In the genomic region with DNA sequence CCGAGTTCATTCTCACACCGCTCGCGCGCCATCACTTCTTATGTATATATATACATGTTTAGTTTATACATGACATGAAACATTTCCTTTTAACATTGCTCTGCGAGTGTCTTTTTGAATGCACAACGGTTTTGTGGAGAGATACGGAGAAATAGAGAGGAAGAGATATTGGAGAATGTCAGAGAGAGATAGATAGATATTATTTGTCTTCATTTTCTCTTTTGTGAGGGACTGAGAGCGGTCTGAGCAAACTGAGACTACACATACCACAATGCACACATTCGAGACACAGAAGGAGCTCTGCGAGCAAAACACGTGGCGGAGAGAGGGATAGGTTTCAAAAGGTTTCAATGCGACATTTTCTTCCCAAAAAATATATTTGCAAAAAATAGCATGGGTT, we compare ENCODE assay signal across 4 worm cellular contexts.
A peak's percentile ranks its signal among the peaks of the same experiment; 100 is the strongest.
TF ChIP-seq lines count a peak whose summit lies in the region.

No protein-coding gene starts in this region.

TF ChIP-seq in whole organism, L1 larva, 84 proteins besides CTCF, POLR2A, EP300 and RAD21 (continued from another document and continues in another):
- TF ChIP-seq nhr-19 (GFP tag; conservative IDR thresholded peaks at IDR 0.05; lab: Robert Waterston, UW) (peak; percentile 16; the same call in 1 of the 2 replicates), nhr-47 (tag; optimal IDR thresholded peaks at IDR 0.05; lab: Kevin White, UChicago) (no peak), egl-27 (tag; optimal IDR thresholded peaks at IDR 0.05; lab: Kevin White, UChicago) (peak in 1 of 2 experiments; percentile 14), grh-1 (GFP tag; IDR thresholded peaks at IDR 0.05; lab: Robert Waterston, UW) (no peak), ceh-88 (GFP tag; IDR thresholded peaks at IDR 0.05; lab: Robert Waterston, UW) (no peak), pag-3 (tag; optimal IDR thresholded peaks at IDR 0.05; lab: Kevin White, UChicago; ENCODE audit: borderline replicate concordance, insufficient read depth) (no peak), tlp-1 (tag; optimal IDR thresholded peaks at IDR 0.05; lab: Kevin White, UChicago) (no peak), efl-1 (optimal IDR thresholded peaks at IDR 0.05; lab: Kevin White, UChicago) (peak; percentile 15 to 23), efl-1 (GFP tag; optimal IDR thresholded peaks at IDR 0.05 in 1 of 2; lab: Kevin White, UChicago) (peak in 1 of 2 experiments; percentile 83), nhr-12 (tag; optimal IDR thresholded peaks at IDR 0.05; lab: Kevin White, UChicago) (no peak), zip-4 (GFP tag; optimal IDR thresholded peaks at IDR 0.05; lab: Kevin White, UChicago) (no peak), nhr-20 (tag; optimal IDR thresholded peaks at IDR 0.05; lab: Kevin White, UChicago) (peak; percentile 42), ceh-63 (GFP tag; optimal IDR thresholded peaks at IDR 0.05; lab: Kevin White, UChicago) (no peak), ets-5 (GFP tag; IDR thresholded peaks at IDR 0.05; lab: Robert Waterston, UW) (no peak), blmp-1 (tag; optimal IDR thresholded peaks at IDR 0.05; lab: Kevin White, UChicago) (no peak), ztf-4 (tag; optimal IDR thresholded peaks at IDR 0.05; lab: Kevin White, UChicago) (no peak), nhr-28 (tag; optimal IDR thresholded peaks at IDR 0.05; lab: Kevin White, UChicago) (no peak), dpl-1 (GFP tag; optimal IDR thresholded peaks at IDR 0.05; lab: Kevin White, UChicago) (no peak), lin-39 (tag; optimal IDR thresholded peaks at IDR 0.05; lab: Kevin White, UChicago) (no peak), jun-1 (tag; optimal IDR thresholded peaks at IDR 0.05; lab: Kevin White, UChicago) (no peak), hlh-17 (GFP tag; optimal IDR thresholded peaks at IDR 0.05; lab: Kevin White, UChicago; ENCODE audit: borderline replicate concordance) (no peak), unc-62 (GFP tag; optimal IDR thresholded peaks at IDR 0.05; lab: Kevin White, UChicago) (no peak), fkh-8 (tag; optimal IDR thresholded peaks at IDR 0.05; lab: Kevin White, UChicago) (no peak), aly-2 (tag; optimal IDR thresholded peaks at IDR 0.05; lab: Kevin White, UChicago) (no peak), ces-1 (GFP tag; optimal IDR thresholded peaks at IDR 0.05; lab: Kevin White, UChicago) (no peak), fkh-10 (GFP tag; optimal IDR thresholded peaks at IDR 0.05; lab: Kevin White, UChicago) (no peak), sup-37 (GFP tag; optimal IDR thresholded peaks at IDR 0.05; lab: Kevin White, UChicago) (no peak), isw-1 (GFP tag; IDR thresholded peaks at IDR 0.05; lab: Robert Waterston, UW) (no peak; the same call in 1 of the 2 replicates), nhr-237 (tag; optimal IDR thresholded peaks at IDR 0.05; lab: Kevin White, UChicago) (no peak), aha-1 (tag; optimal IDR thresholded peaks at IDR 0.05; lab: Kevin White, UChicago) (no peak), F16B12.6 (tag; optimal IDR thresholded peaks at IDR 0.05; lab: Kevin White, UChicago) (no peak), sox-4 (tag; optimal IDR thresholded peaks at IDR 0.05; lab: Kevin White, UChicago) (no peak)

TF ChIP-seq in whole organism, L2 larva, 48 proteins besides CTCF, POLR2A, EP300 and RAD21 (continued from another document):
- TF ChIP-seq nhr-10 (tag; optimal IDR thresholded peaks at IDR 0.05; lab: Kevin White, UChicago), result no peak
- no peak for TF ChIP-seq gmeb-1 (tag; optimal IDR thresholded peaks at IDR 0.05; lab: Kevin White, UChicago)
- peak; percentile 69 for TF ChIP-seq sma-9 (GFP tag; optimal IDR thresholded peaks at IDR 0.05; lab: Kevin White, UChicago)
- TF ChIP-seq sma-9 (tag; optimal IDR thresholded peaks at IDR 0.05; lab: Kevin White, UChicago), result no peak
- no peak for TF ChIP-seq sem-4 (tag; optimal IDR thresholded peaks at IDR 0.05; lab: Kevin White, UChicago)
- no peak for TF ChIP-seq blmp-1 (tag; optimal IDR thresholded peaks at IDR 0.05; lab: Kevin White, UChicago; ENCODE audit: insufficient read depth)
- peak; percentile 17 to 76 for TF ChIP-seq mdl-1 (tag; optimal IDR thresholded peaks at IDR 0.05; lab: Kevin White, UChicago)
- TF ChIP-seq nhr-129 (tag; optimal IDR thresholded peaks at IDR 0.05; lab: Kevin White, UChicago), result peak; percentile 73
- no peak for TF ChIP-seq mbf-1 (tag; optimal IDR thresholded peaks at IDR 0.05; lab: Kevin White, UChicago)
- no peak for TF ChIP-seq elt-1 (tag; optimal IDR thresholded peaks at IDR 0.05; lab: Kevin White, UChicago)
- no peak for TF ChIP-seq ama-1 (optimal IDR thresholded peaks at IDR 0.05; lab: Kevin White, UChicago)
- no peak for TF ChIP-seq R02D3.7 (tag; optimal IDR thresholded peaks at IDR 0.05; lab: Kevin White, UChicago)
- no peak for TF ChIP-seq ZK546.5 (tag; optimal IDR thresholded peaks at IDR 0.05; lab: Kevin White, UChicago)
- TF ChIP-seq C34F6.9 (tag; optimal IDR thresholded peaks at IDR 0.05; lab: Kevin White, UChicago), result peak; percentile 47
- TF ChIP-seq aly-2 (tag; optimal IDR thresholded peaks at IDR 0.05; lab: Kevin White, UChicago), result no peak
- TF ChIP-seq nhr-237 (tag; optimal IDR thresholded peaks at IDR 0.05; lab: Kevin White, UChicago), result no peak
- no peak for TF ChIP-seq nhr-6 (tag; optimal IDR thresholded peaks at IDR 0.05; lab: Kevin White, UChicago)
- TF ChIP-seq lin-39 (tag; optimal IDR thresholded peaks at IDR 0.05; lab: Kevin White, UChicago), result no peak
- TF ChIP-seq snpc-4 (tag; optimal IDR thresholded peaks at IDR 0.05; lab: Kevin White, UChicago), result no peak
- no peak for TF ChIP-seq Y55F3AM.14 (GFP tag; optimal IDR thresholded peaks at IDR 0.05; lab: Kevin White, UChicago)
- peak; percentile 46 for TF ChIP-seq egl-27 (tag; optimal IDR thresholded peaks at IDR 0.05; lab: Kevin White, UChicago)
- TF ChIP-seq elt-3 (tag; optimal IDR thresholded peaks at IDR 0.05; lab: Kevin White, UChicago), result no peak
- no peak for TF ChIP-seq dmd-4 (tag; optimal IDR thresholded peaks at IDR 0.05; lab: Kevin White, UChicago)
- TF ChIP-seq skn-1 (tag; optimal IDR thresholded peaks at IDR 0.05; lab: Kevin White, UChicago), result no peak
- TF ChIP-seq unc-39 (tag; optimal IDR thresholded peaks at IDR 0.05; lab: Kevin White, UChicago), result no peak
- peak in 1 of 2 experiments; percentile 45 for TF ChIP-seq lsy-2 (tag; optimal IDR thresholded peaks at IDR 0.05; lab: Kevin White, UChicago)
- TF ChIP-seq nhr-12 (tag; optimal IDR thresholded peaks at IDR 0.05; lab: Kevin White, UChicago), result no peak
- no peak for TF ChIP-seq lin-11 (tag; optimal IDR thresholded peaks at IDR 0.05; lab: Kevin White, UChicago)
- peak; percentile 80 for TF ChIP-seq F13H6.1 (tag; optimal IDR thresholded peaks at IDR 0.05; lab: Kevin White, UChicago)
- no peak for TF ChIP-seq nhr-21 (tag; optimal IDR thresholded peaks at IDR 0.05; lab: Kevin White, UChicago)
- TF ChIP-seq unc-62 (GFP tag; optimal IDR thresholded peaks at IDR 0.05; lab: Kevin White, UChicago), result no peak
- TF ChIP-seq ztf-4 (tag; optimal IDR thresholded peaks at IDR 0.05; lab: Kevin White, UChicago), result no peak

TF ChIP-seq in whole organism, L4 larva, 104 proteins besides CTCF, POLR2A, EP300 and RAD21 (continued from another document and continues in another):
- TF ChIP-seq pha-4 (GFP tag; IDR thresholded peaks at IDR 0.05; lab: Robert Waterston, UW), result no peak
- TF ChIP-seq pha-4 (tag; optimal IDR thresholded peaks at IDR 0.05; lab: Kevin White, UChicago), result no peak
- peak in 1 of 2 experiments; percentile 6 for TF ChIP-seq lsy-2 (tag; optimal IDR thresholded peaks at IDR 0.05; lab: Kevin White, UChicago)
- TF ChIP-seq unc-62 (GFP tag; optimal IDR thresholded peaks at IDR 0.05 in 1 of 2; lab: Kevin White, UChicago), result peak in 1 of 2 experiments; percentile 8
- TF ChIP-seq unc-62 (tag; optimal IDR thresholded peaks at IDR 0.05; lab: Kevin White, UChicago), result no peak
- no peak for TF ChIP-seq zip-2 (tag; optimal IDR thresholded peaks at IDR 0.05; lab: Kevin White, UChicago)
- no peak for TF ChIP-seq sdz-12 (GFP tag; optimal IDR thresholded peaks at IDR 0.05; lab: Kevin White, UChicago)
- no peak for TF ChIP-seq F10B5.3 (tag; optimal IDR thresholded peaks at IDR 0.05; lab: Kevin White, UChicago)
- TF ChIP-seq F26F4.8 (GFP tag; conservative IDR thresholded peaks at IDR 0.05; lab: Robert Waterston, UW), result no peak
- peak in 1 of 2 experiments; percentile 25 for TF ChIP-seq hif-1 (tag; optimal IDR thresholded peaks at IDR 0.05; lab: Kevin White, UChicago)
- TF ChIP-seq ctbp-1 (GFP tag; IDR thresholded peaks at IDR 0.05; lab: Robert Waterston, UW), result no peak
- peak in 1 of 2 experiments; percentile 55 for TF ChIP-seq mdl-1 (tag; optimal IDR thresholded peaks at IDR 0.05; lab: Kevin White, UChicago)
- TF ChIP-seq unc-130 (GFP tag; optimal IDR thresholded peaks at IDR 0.05; lab: Kevin White, UChicago), result no peak
- no peak for TF ChIP-seq ceh-20 (GFP tag; IDR thresholded peaks at IDR 0.05; lab: Robert Waterston, UW)
- TF ChIP-seq spr-3 (GFP tag; optimal IDR thresholded peaks at IDR 0.05; lab: Kevin White, UChicago), result no peak
- no peak for TF ChIP-seq dmd-9 (GFP tag; IDR thresholded peaks at IDR 0.05; lab: Robert Waterston, UW)
- no peak for TF ChIP-seq fkh-10 (GFP tag; optimal IDR thresholded peaks at IDR 0.05; lab: Kevin White, UChicago)
- peak; percentile 66 for TF ChIP-seq nhr-28 (tag; optimal IDR thresholded peaks at IDR 0.05; lab: Kevin White, UChicago)
- no peak for TF ChIP-seq T20F7.1 (GFP tag; optimal IDR thresholded peaks at IDR 0.05; lab: Kevin White, UChicago)
- no peak for TF ChIP-seq T26A8.4 (GFP tag; IDR thresholded peaks at IDR 0.05; lab: Robert Waterston, UW)
- TF ChIP-seq dpl-1 (GFP tag; optimal IDR thresholded peaks at IDR 0.05; lab: Kevin White, UChicago), result no peak
- no peak for TF ChIP-seq F37D6.2 (tag; optimal IDR thresholded peaks at IDR 0.05; lab: Kevin White, UChicago)
- TF ChIP-seq nhr-111 (GFP tag; optimal IDR thresholded peaks at IDR 0.05; lab: Kevin White, UChicago), result no peak
- no peak for TF ChIP-seq ztf-7 (tag; optimal IDR thresholded peaks at IDR 0.05; lab: Kevin White, UChicago)
- TF ChIP-seq dmd-8 (GFP tag; IDR thresholded peaks at IDR 0.05; lab: Robert Waterston, UW), result no peak
- TF ChIP-seq ceh-32 (tag; optimal IDR thresholded peaks at IDR 0.05; lab: Kevin White, UChicago; ENCODE audit: poor library complexity), result no peak
- no peak for TF ChIP-seq ztf-11 (tag; optimal IDR thresholded peaks at IDR 0.05; lab: Kevin White, UChicago)
- TF ChIP-seq fos-1 (tag; optimal IDR thresholded peaks at IDR 0.05; lab: Kevin White, UChicago), result no peak
- TF ChIP-seq mep-1 (tag; optimal IDR thresholded peaks at IDR 0.05; lab: Kevin White, UChicago), result peak; percentile 1
- TF ChIP-seq egl-27 (tag; optimal IDR thresholded peaks at IDR 0.05; lab: Kevin White, UChicago), result no peak
- TF ChIP-seq lin-38 (GFP tag; IDR thresholded peaks at IDR 0.05; lab: Robert Waterston, UW), result no peak
- no peak for TF ChIP-seq lin-1 (GFP tag; IDR thresholded peaks at IDR 0.05; lab: Robert Waterston, UW)
- TF ChIP-seq mdt-29 (GFP tag; IDR thresholded peaks at IDR 0.05; lab: Robert Waterston, UW), result no peak
- TF ChIP-seq nhr-10 (tag; optimal IDR thresholded peaks at IDR 0.05; lab: Kevin White, UChicago), result no peak
- TF ChIP-seq nhr-102 (tag; optimal IDR thresholded peaks at IDR 0.05; lab: Kevin White, UChicago), result no peak
- TF ChIP-seq ceh-44 (GFP tag; IDR thresholded peaks at IDR 0.05; lab: Robert Waterston, UW), result no peak
- TF ChIP-seq cey-2 (tag; optimal IDR thresholded peaks at IDR 0.05; lab: Kevin White, UChicago; ENCODE audit: borderline replicate concordance, insufficient read depth), result no peak
- TF ChIP-seq Y75B8A.6 (GFP tag; IDR thresholded peaks at IDR 0.05; lab: Robert Waterston, UW), result no peak

TF ChIP-seq in whole organism, late embryonic, 69 proteins besides CTCF, POLR2A, EP300 and RAD21 (continued from another document):
- TF ChIP-seq hlh-8 (tag; optimal IDR thresholded peaks at IDR 0.05; lab: Kevin White, UChicago) (no peak), ceh-2 (tag; optimal IDR thresholded peaks at IDR 0.05; lab: Kevin White, UChicago) (no peak), fkh-10 (GFP tag; optimal IDR thresholded peaks at IDR 0.05; lab: Kevin White, UChicago) (no peak), pha-2 (tag; optimal IDR thresholded peaks at IDR 0.05; lab: Kevin White, UChicago) (peak; percentile 45), ceh-14 (tag; optimal IDR thresholded peaks at IDR 0.05; lab: Kevin White, UChicago) (peak; percentile 17), ceh-18 (tag; optimal IDR thresholded peaks at IDR 0.05; lab: Kevin White, UChicago) (peak; percentile 74), rnt-1 (tag; optimal IDR thresholded peaks at IDR 0.05; lab: Kevin White, UChicago) (no peak), ceh-24 (tag; optimal IDR thresholded peaks at IDR 0.05; lab: Kevin White, UChicago) (no peak), fkh-6 (tag; optimal IDR thresholded peaks at IDR 0.05; lab: Kevin White, UChicago) (no peak), ceh-22 (tag; optimal IDR thresholded peaks at IDR 0.05; lab: Kevin White, UChicago) (no peak), sox-4 (tag; optimal IDR thresholded peaks at IDR 0.05; lab: Kevin White, UChicago) (no peak), pat-9 (tag; optimal IDR thresholded peaks at IDR 0.05; lab: Kevin White, UChicago) (no peak), C08G9.2 (tag; optimal IDR thresholded peaks at IDR 0.05; lab: Kevin White, UChicago) (no peak), K02D7.2 (tag; optimal IDR thresholded peaks at IDR 0.05; lab: Kevin White, UChicago) (no peak), ref-2 (tag; optimal IDR thresholded peaks at IDR 0.05; lab: Kevin White, UChicago) (no peak), mec-3 (tag; optimal IDR thresholded peaks at IDR 0.05; lab: Kevin White, UChicago; ENCODE audit: borderline replicate concordance) (no peak), ceh-19 (GFP tag; optimal IDR thresholded peaks at IDR 0.05; lab: Kevin White, UChicago) (no peak), tbx-2 (tag; optimal IDR thresholded peaks at IDR 0.05; lab: Kevin White, UChicago) (peak; percentile 15), nhr-11 (tag; optimal IDR thresholded peaks at IDR 0.05; lab: Kevin White, UChicago) (no peak), C38D4.7 (GFP tag; optimal IDR thresholded peaks at IDR 0.05; lab: Kevin White, UChicago) (no peak), eyg-1 (tag; optimal IDR thresholded peaks at IDR 0.05; lab: Kevin White, UChicago) (no peak), fax-1 (tag; optimal IDR thresholded peaks at IDR 0.05; lab: Kevin White, UChicago) (no peak), ahr-1 (tag; optimal IDR thresholded peaks at IDR 0.05; lab: Kevin White, UChicago) (no peak), dve-1 (tag; optimal IDR thresholded peaks at IDR 0.05; lab: Kevin White, UChicago) (peak; percentile 42), hlh-13 (GFP tag; optimal IDR thresholded peaks at IDR 0.05; lab: Kevin White, UChicago) (no peak), hlh-6 (tag; optimal IDR thresholded peaks at IDR 0.05; lab: Kevin White, UChicago) (no peak), elt-2 (tag; optimal IDR thresholded peaks at IDR 0.05; lab: Kevin White, UChicago) (no peak), pag-3 (tag; optimal IDR thresholded peaks at IDR 0.05; lab: Kevin White, UChicago; ENCODE audit: borderline replicate concordance) (no peak), ama-1 (optimal IDR thresholded peaks at IDR 0.05; lab: Kevin White, UChicago) (no peak), nfya-1 (tag; optimal IDR thresholded peaks at IDR 0.05; lab: Kevin White, UChicago) (no peak), hlh-30 (tag; optimal IDR thresholded peaks at IDR 0.05; lab: Kevin White, UChicago; ENCODE audit: insufficient read depth) (peak; percentile 3), pros-1 (tag; optimal IDR thresholded peaks at IDR 0.05; lab: Kevin White, UChicago) (no peak), ceh-9 (tag; optimal IDR thresholded peaks at IDR 0.05; lab: Kevin White, UChicago) (no peak), sox-2 (GFP tag; IDR thresholded peaks at IDR 0.05; lab: Robert Waterston, UW) (no peak), F13H6.1 (tag; optimal IDR thresholded peaks at IDR 0.05; lab: Kevin White, UChicago) (no peak), ceh-31 (tag; optimal IDR thresholded peaks at IDR 0.05; lab: Kevin White, UChicago) (no peak), pax-1 (tag; optimal IDR thresholded peaks at IDR 0.05; lab: Kevin White, UChicago) (no peak), T23F11.4 (GFP tag; optimal IDR thresholded peaks at IDR 0.05; lab: Kevin White, UChicago) (peak; percentile 50), ceh-34 (tag; optimal IDR thresholded peaks at IDR 0.05; lab: Kevin White, UChicago) (peak; percentile 27), lim-6 (tag; optimal IDR thresholded peaks at IDR 0.05; lab: Kevin White, UChicago) (no peak), ceh-6 (GFP tag; optimal IDR thresholded peaks at IDR 0.05; lab: Kevin White, UChicago) (no peak), unc-86 (tag; optimal IDR thresholded peaks at IDR 0.05; lab: Kevin White, UChicago) (no peak), unc-3 (GFP tag; conservative IDR thresholded peaks at IDR 0.05; lab: Robert Waterston, UW) (no peak), unc-3 (tag; optimal IDR thresholded peaks at IDR 0.05; lab: Kevin White, UChicago) (no peak)
